Worm (Caenorhabditis elegans) whole organism, young adult: ENCODE results near the gene degl-1.

Experiments used
- B0336.3 ChIP-seq: fragments of 200-800 bp; sonication (Bioruptor generic); IDR thresholded peaks from 2 replicates; pipeline ENCODE4 v1.3.6; 2022; ENCODE audit warnings: missing genetic modification characterization, missing compliant biosample characterization
- C17E4.6 ChIP-seq: fragments of 200-800 bp; sonication (Bioruptor generic); IDR thresholded peaks from 2 replicates; pipeline ENCODE4 v1.3.6; 2022; ENCODE audit warnings: missing genetic modification reagents, missing genetic modification characterization, missing compliant biosample characterization
- F10E7.11 ChIP-seq: sonication (generic microtip); optimal IDR thresholded peaks from 2 replicates; lab custom pipeline; 2017; ENCODE audit warnings: mild to moderate bottlenecking, missing genetic modification characterization, moderate library complexity, missing compliant biosample characterization
- F22D6.2 ChIP-seq: sonication (generic microtip); optimal IDR thresholded peaks from 2 replicates; lab custom pipeline; 2016; ENCODE audit warnings: mild to moderate bottlenecking, missing genetic modification characterization, missing compliant biosample characterization
- F39B2.1 ChIP-seq: fragments of 200-800 bp; sonication (Bioruptor generic); IDR thresholded peaks from 2 replicates; pipeline ENCODE4 v1.3.6; 2022; ENCODE audit warnings: missing genetic modification reagents, missing genetic modification characterization, missing compliant biosample characterization
- F55B11.4 ChIP-seq: sonication (generic microtip); optimal IDR thresholded peaks from 2 replicates; lab custom pipeline; 2016; ENCODE audit warnings: missing compliant biosample characterization, missing genetic modification characterization, borderline replicate concordance; ENCODE audit not compliant: insufficient read depth
- K11D2.4 ChIP-seq: fragments of 200-800 bp; sonication (Bioruptor generic); IDR thresholded peaks from 2 replicates; pipeline ENCODE4 v1.3.6; 2022; ENCODE audit warnings: missing genetic modification reagents, missing genetic modification characterization, missing compliant biosample characterization
- K12H6.12 ChIP-seq: fragments of 200-800 bp; sonication (Bioruptor generic); optimal IDR thresholded peaks from 2 replicates; lab custom pipeline; 2018; ENCODE audit warnings: mild to moderate bottlenecking, missing genetic modification characterization, missing compliant biosample characterization
- T07F8.4 ChIP-seq: sonication (generic microtip); optimal IDR thresholded peaks from 2 replicates; lab custom pipeline; 2016; ENCODE audit warnings: mild to moderate bottlenecking, missing genetic modification characterization, moderate library complexity, missing compliant biosample characterization
- Y67H2A.10 ChIP-seq: fragments of 200-800 bp; sonication (Bioruptor generic); conservative IDR thresholded peaks from 2 replicates; pipeline ENCODE4 v1.3.6; 2022; ENCODE audit warnings: missing genetic modification reagents, missing genetic modification characterization, missing compliant biosample characterization
- ZK185.1 ChIP-seq: sonication (generic microtip); optimal IDR thresholded peaks from 2 replicates; lab custom pipeline; 2016; ENCODE audit warnings: mild to moderate bottlenecking, missing genetic modification characterization, missing compliant biosample characterization; ENCODE audit not compliant: poor library complexity, severe bottlenecking
- atf-7 ChIP-seq: sonication (generic microtip); optimal IDR thresholded peaks from 2 replicates; lab custom pipeline; 2017; ENCODE audit warnings: mild to moderate bottlenecking, missing genetic modification characterization, missing compliant biosample characterization
- athp-1 ChIP-seq: sonication (generic microtip); optimal IDR thresholded peaks from 2 replicates; lab custom pipeline; 2017; ENCODE audit warnings: mild to moderate bottlenecking, missing genetic modification characterization, missing compliant biosample characterization
- attf-3 ChIP-seq: fragments of 200-800 bp; sonication (Bioruptor generic); conservative IDR thresholded peaks from 2 replicates; pipeline ENCODE4 v1.3.6; 2022; ENCODE audit warnings: missing genetic modification reagents, missing genetic modification characterization, missing compliant biosample characterization
- ceh-58 ChIP-seq: fragments of 200-800 bp; sonication (Bioruptor generic); IDR thresholded peaks from 2 replicates; pipeline ENCODE4 v1.3.6; 2022; ENCODE audit warnings: missing genetic modification characterization, missing compliant biosample characterization
- ceh-91 ChIP-seq: fragments of 200-800 bp; sonication (Bioruptor generic); IDR thresholded peaks from 2 replicates; pipeline ENCODE4 v1.3.6; 2022; ENCODE audit warnings: missing genetic modification reagents, missing genetic modification characterization, missing compliant biosample characterization
- chd-7 ChIP-seq: sonication (generic microtip); optimal IDR thresholded peaks from 2 replicates; lab custom pipeline; 2016; ENCODE audit warnings: mild to moderate bottlenecking, missing genetic modification characterization, moderate library complexity, missing compliant biosample characterization
- efl-1 ChIP-seq: fragments of 150-350 bp; optimal IDR thresholded peaks from 2 replicates; lab custom pipeline; 2014; ENCODE audit warnings: missing biosample characterization, missing genetic modification reagents, missing genetic modification characterization
- egl-44 ChIP-seq: fragments of 200-800 bp; sonication (Bioruptor generic); IDR thresholded peaks from 2 replicates; pipeline ENCODE4 v1.3.6; 2022; ENCODE audit warnings: missing genetic modification reagents, missing genetic modification characterization, missing compliant biosample characterization
- gei-17 ChIP-seq: fragments of 200-800 bp; sonication (Bioruptor generic); optimal IDR thresholded peaks from 2 replicates; lab custom pipeline; 2018; ENCODE audit warnings: mild to moderate bottlenecking, missing genetic modification characterization, missing compliant biosample characterization
- him-1 ChIP-seq: sonication (generic microtip); optimal IDR thresholded peaks from 2 replicates; lab custom pipeline; 2016; ENCODE audit warnings: missing genotype, missing genetic modification reagents, missing genetic modification characterization, missing compliant biosample characterization
- hmg-20 ChIP-seq: fragments of 200-800 bp; sonication (Bioruptor generic); IDR thresholded peaks from 2 replicates; pipeline ENCODE4 v1.3.6; 2022; ENCODE audit warnings: missing genetic modification reagents, missing genetic modification characterization, missing compliant biosample characterization
- lag-1 ChIP-seq: fragments of 200-800 bp; sonication (Bioruptor generic); IDR thresholded peaks from 2 replicates; pipeline ENCODE4 v1.3.6; 2022; ENCODE audit warnings: missing genetic modification reagents, missing genetic modification characterization, missing compliant biosample characterization
- lin-54 ChIP-seq: fragments of 200-800 bp; sonication (Bioruptor generic); optimal IDR thresholded peaks from 2 replicates; lab custom pipeline; 2018; ENCODE audit warnings: mild to moderate bottlenecking, missing genetic modification characterization, missing compliant biosample characterization
- lir-1 ChIP-seq: fragments of 200-800 bp; sonication (Bioruptor generic); conservative IDR thresholded peaks from 2 replicates; pipeline ENCODE4 v1.3.6; 2022; ENCODE audit warnings: missing genetic modification reagents, missing genetic modification characterization, missing compliant biosample characterization
- lsl-1 ChIP-seq: fragments of 200-800 bp; sonication (Bioruptor generic); optimal IDR thresholded peaks from 2 replicates; lab custom pipeline; 2018; ENCODE audit warnings: mild to moderate bottlenecking, missing genetic modification characterization, moderate library complexity, missing compliant biosample characterization
- lsy-27 ChIP-seq: sonication (generic microtip); optimal IDR thresholded peaks from 2 replicates; lab custom pipeline; 2017; ENCODE audit warnings: missing genetic modification characterization, mild to moderate bottlenecking, missing compliant biosample characterization, antibody characterized with exemption, missing genotype, borderline replicate concordance; ENCODE audit not compliant: insufficient read depth
- madf-3 ChIP-seq: fragments of 200-800 bp; sonication (Bioruptor generic); IDR thresholded peaks from 2 replicates; pipeline ENCODE4 v1.3.6; 2022; ENCODE audit warnings: missing genetic modification reagents, missing genetic modification characterization, missing compliant biosample characterization
- mel-28 ChIP-seq: sonication (generic microtip); optimal IDR thresholded peaks from 2 replicates; lab custom pipeline; 2016; ENCODE audit warnings: borderline replicate concordance, mild to moderate bottlenecking, missing genetic modification characterization, missing compliant biosample characterization
- mes-4 ChIP-seq: sonication (generic microtip); optimal IDR thresholded peaks from 2 replicates; lab custom pipeline; 2016; ENCODE audit warnings: missing genotype, missing genetic modification characterization, missing compliant biosample characterization
- nfya-2 ChIP-seq: fragments of 200-800 bp; sonication (Bioruptor generic); IDR thresholded peaks from 2 replicates; pipeline ENCODE4 v1.3.6; 2022; ENCODE audit warnings: missing genetic modification reagents, missing genetic modification characterization, missing compliant biosample characterization
- nfyb-1 ChIP-seq: fragments of 200-800 bp; sonication (Bioruptor generic); IDR thresholded peaks from 2 replicates; pipeline ENCODE4 v1.3.6; 2022; ENCODE audit warnings: missing genetic modification reagents, missing genetic modification characterization, missing compliant biosample characterization
- nhr-27 ChIP-seq: fragments of 200-800 bp; sonication (Bioruptor generic); optimal IDR thresholded peaks from 2 replicates; lab custom pipeline; 2018; ENCODE audit warnings: mild to moderate bottlenecking, missing genetic modification characterization, moderate library complexity, missing compliant biosample characterization
- nhr-80 ChIP-seq: sonication (generic microtip); optimal IDR thresholded peaks from 2 replicates; lab custom pipeline; 2016; ENCODE audit warnings: missing genetic modification characterization, missing compliant biosample characterization
- nhr-90 ChIP-seq: sonication (generic microtip); optimal IDR thresholded peaks from 2 replicates; lab custom pipeline; 2016; ENCODE audit warnings: missing genotype, mild to moderate bottlenecking, missing genetic modification characterization, missing compliant biosample characterization
- rcor-1 ChIP-seq: fragments of 200-800 bp; sonication (Bioruptor generic); IDR thresholded peaks from 2 replicates; pipeline ENCODE4 v1.3.6; 2022; ENCODE audit warnings: missing genetic modification reagents, missing genetic modification characterization, missing compliant biosample characterization
- rpc-1 ChIP-seq, 2 experiments: fragments of 150-350 bp in 1 of 2; sonication (generic microtip) in 1 of 2; optimal IDR thresholded peaks; 2 replicates each; lab custom pipeline; 2014 to 2018; ENCODE audit warnings: missing biosample characterization in 1 of 2, missing genetic modification characterization in 1 of 2, missing genetic modification reagents in 1 of 2, missing genotype in 1 of 2
- sdz-38 ChIP-seq: sonication (generic microtip); optimal IDR thresholded peaks from 2 replicates; lab custom pipeline; 2016; ENCODE audit warnings: missing genotype, missing genetic modification characterization, missing compliant biosample characterization
- snpc-1.1 ChIP-seq: sonication (generic microtip); optimal IDR thresholded peaks from 2 replicates; lab custom pipeline; 2017; ENCODE audit warnings: missing genetic modification characterization, mild to moderate bottlenecking, missing compliant biosample characterization, antibody characterized with exemption, moderate library complexity, missing genotype, missing genetic modification reagents; ENCODE audit not compliant: insufficient read depth
- snpc-1.3 ChIP-seq: sonication (generic microtip); optimal IDR thresholded peaks from 2 replicates; lab custom pipeline; 2017; ENCODE audit warnings: missing genetic modification characterization, mild to moderate bottlenecking, missing compliant biosample characterization, antibody characterized with exemption, moderate library complexity, missing genotype, missing genetic modification reagents; ENCODE audit not compliant: insufficient read depth
- sptf-2 ChIP-seq: fragments of 200-800 bp; sonication (Bioruptor generic); optimal IDR thresholded peaks from 2 replicates; lab custom pipeline; 2018; ENCODE audit warnings: mild to moderate bottlenecking, missing genetic modification characterization, missing compliant biosample characterization
- tbp1 ChIP-seq: fragments of 200-800 bp; sonication (Bioruptor generic); optimal IDR thresholded peaks from 2 replicates; lab custom pipeline; 2018; ENCODE audit warnings: mild to moderate bottlenecking, missing genetic modification characterization, missing compliant biosample characterization
- tlf-1 ChIP-seq: fragments of 200-800 bp; sonication (Bioruptor generic); optimal IDR thresholded peaks from 2 replicates; lab custom pipeline; 2018; ENCODE audit warnings: mild to moderate bottlenecking, missing genetic modification characterization, missing compliant biosample characterization
- xnd-1 ChIP-seq: sonication (generic microtip); optimal IDR thresholded peaks from 2 replicates; lab custom pipeline; 2016; ENCODE audit warnings: missing genotype, missing genetic modification reagents, missing genetic modification characterization, missing compliant biosample characterization
- zfh-2 ChIP-seq: fragments of 200-800 bp; sonication (Bioruptor generic); conservative IDR thresholded peaks from 2 replicates; pipeline ENCODE4 v1.3.6; 2022; ENCODE audit warnings: missing genetic modification reagents, missing genetic modification characterization, missing compliant biosample characterization
- ztf-18 ChIP-seq: sonication (generic microtip); optimal IDR thresholded peaks from 2 replicates; lab custom pipeline; 2016; ENCODE audit warnings: missing genotype, mild to moderate bottlenecking, missing genetic modification characterization, missing compliant biosample characterization
- ztf-25 ChIP-seq: fragments of 200-800 bp; sonication (Bioruptor generic); IDR thresholded peaks from 2 replicates; pipeline ENCODE4 v1.3.6; 2022; ENCODE audit warnings: missing genetic modification reagents, missing genetic modification characterization, missing compliant biosample characterization

The degl-1 gene

DNA sequence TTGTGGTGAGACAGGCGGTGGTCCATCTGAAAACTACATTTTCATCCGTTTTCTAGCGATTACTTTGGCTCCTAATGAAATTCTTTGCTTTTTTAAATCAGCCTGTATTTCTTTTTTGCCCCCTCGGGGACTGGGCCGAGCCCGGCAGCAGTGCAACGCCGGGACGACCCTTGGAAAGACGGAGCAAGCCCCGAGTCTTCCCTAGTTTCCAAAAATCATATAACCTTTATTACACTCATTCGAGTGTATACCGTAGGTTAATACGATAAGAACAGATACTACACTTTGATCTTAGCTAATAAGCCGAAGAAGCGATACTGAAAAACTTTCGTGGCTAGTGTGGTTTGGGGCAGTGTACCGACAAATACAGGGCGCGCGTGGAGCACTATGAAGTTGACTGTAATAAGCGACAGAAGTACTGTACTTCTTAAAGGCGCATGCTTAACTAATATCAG, 6.5 kb downstream of the degl-1 start (continued):
- TF ChIP-seq sptf-2 (GFP tag; lab: Kevin White, UChicago) (no peak), lag-1 (GFP tag; lab: Robert Waterston, UW) (no peak), zfh-2 (GFP tag; lab: Robert Waterston, UW) (peak; percentile 67), efl-1 (peak; percentile 25), ceh-91 (GFP tag; lab: Robert Waterston, UW) (peak; percentile 63; the same call in 1 of the 2 replicates), him-1 (peak; percentile 74), attf-3 (peak; percentile 44), snpc-1.1 (tag; lab: Kevin White, UChicago) (peak; percentile 96), ztf-18 (tag; lab: Kevin White, UChicago) (peak; percentile 54), nfya-2 (GFP tag; lab: Robert Waterston, UW) (0 out of 2 replicates have a peak, but pooled peaks have one; percentile 43), lin-54 (GFP tag; lab: Kevin White, UChicago) (peak; percentile 70), madf-3 (GFP tag; lab: Robert Waterston, UW) (0 out of 2 replicates have a peak, but pooled peaks have one; percentile 45), F10E7.11 (no peak), chd-7 (tag; lab: Kevin White, UChicago) (no peak), ztf-25 (0 out of 2 replicates have a peak, but pooled peaks have one; percentile 3), lsl-1 (GFP tag; lab: Kevin White, UChicago) (peak; percentile 96), nfyb-1 (GFP tag; lab: Robert Waterston, UW) (peak; percentile 68; the same call in 1 of the 2 replicates), xnd-1 (peak; percentile 98), lsy-27 (peak; percentile 42), Y67H2A.10 (0 out of 2 replicates have a peak, but pooled peaks have one; percentile 32), mel-28 (tag; lab: Kevin White, UChicago) (no peak), K12H6.12 (no peak), T07F8.4 (tag; lab: Kevin White, UChicago) (no peak), atf-7 (tag; lab: Kevin White, UChicago) (no peak), hmg-20 (GFP tag; lab: Robert Waterston, UW) (peak; percentile 45; the same call in 1 of the 2 replicates), B0336.3 (GFP tag; lab: Robert Waterston, UW) (peak; percentile 91), gei-17 (GFP tag; lab: Kevin White, UChicago) (no peak), rpc-1 (optimal IDR thresholded peaks at IDR 0.05; lab: Kevin White, UChicago) (no peak), rpc-1 (tag; optimal IDR thresholded peaks at IDR 0.05; lab: Kevin White, UChicago) (peak; percentile 7), C17E4.6 (GFP tag; lab: Robert Waterston, UW) (peak; percentile 42; the same call in 1 of the 2 replicates), nhr-27 (tag; lab: Kevin White, UChicago) (no peak), F39B2.1 (GFP tag; lab: Robert Waterston, UW) (0 out of 2 replicates have a peak, but pooled peaks have one; percentile 14), egl-44 (GFP tag; lab: Robert Waterston, UW) (0 out of 2 replicates have a peak, but pooled peaks have one; percentile 26), nhr-90 (tag; lab: Kevin White, UChicago) (no peak), tbp1 (GFP tag; lab: Kevin White, UChicago) (peak; percentile 80), tlf-1 (GFP tag; lab: Kevin White, UChicago) (peak; percentile 13), K11D2.4 (GFP tag; lab: Robert Waterston, UW) (0 out of 2 replicates have a peak, but pooled peaks have one; percentile 43), ZK185.1 (tag; lab: Kevin White, UChicago) (no peak), F22D6.2 (tag; lab: Kevin White, UChicago) (no peak), snpc-1.3 (tag; lab: Kevin White, UChicago) (peak; percentile 95), F55B11.4 (tag; lab: Kevin White, UChicago) (no peak), mes-4 (no peak), sdz-38 (tag; lab: Kevin White, UChicago) (no peak), rcor-1 (peak; percentile 88), lir-1 (peak; percentile 71), ceh-58 (GFP tag; lab: Robert Waterston, UW) (no peak), athp-1 (peak; percentile 21), nhr-80 (no peak)
